Worm (Caenorhabditis elegans) whole organism, L1 larva: Measurements from ENCODE around the gene mpz-1.

ENCODE experiments used
- F16B12.6 ChIP-seq: fragments of 150-350 bp; optimal IDR thresholded peaks from 2 replicates; lab custom pipeline; 2014; ENCODE audit warnings: missing biosample characterization, missing genetic modification characterization
- fkh-10 ChIP-seq: sonication (generic microtip); optimal IDR thresholded peaks from 2 replicates; lab custom pipeline; 2017; ENCODE audit warnings: missing biosample characterization, missing genetic modification reagents, missing genetic modification characterization
- fos-1 ChIP-seq: fragments of 150-350 bp; optimal IDR thresholded peaks from 2 replicates; lab custom pipeline; 2014; ENCODE audit warnings: missing biosample characterization, missing genetic modification characterization
- grh-1 ChIP-seq: fragments of 200-800 bp; sonication (Bioruptor generic); IDR thresholded peaks from 2 replicates; pipeline ENCODE4 v1.3.6; 2022; ENCODE audit warnings: missing genetic modification reagents, missing genetic modification characterization, missing compliant biosample characterization
- jun-1 ChIP-seq: fragments of 150-350 bp; optimal IDR thresholded peaks from 2 replicates; lab custom pipeline; 2014; ENCODE audit warnings: missing biosample characterization, missing genetic modification reagents, missing genetic modification characterization
- lin-15B ChIP-seq: fragments of 150-350 bp; sonication (generic microtip); optimal IDR thresholded peaks from 3 replicates; lab custom pipeline; 2014; ENCODE audit warnings: missing biosample characterization, missing genetic modification characterization
- lin-39 ChIP-seq: fragments of 150-350 bp; optimal IDR thresholded peaks from 2 replicates; lab custom pipeline; 2014; ENCODE audit warnings: missing biosample characterization, missing genetic modification reagents, missing genetic modification characterization
- nhr-11 ChIP-seq: fragments of 150-350 bp; optimal IDR thresholded peaks from 2 replicates; lab custom pipeline; 2014; ENCODE audit warnings: missing biosample characterization, missing genetic modification characterization
- skn-1 ChIP-seq: fragments of 150-350 bp; optimal IDR thresholded peaks from 2 replicates; lab custom pipeline; 2014; ENCODE audit warnings: missing biosample characterization, missing genetic modification characterization
- tbx-2 ChIP-seq: sonication (generic microtip); optimal IDR thresholded peaks from 2 replicates; lab custom pipeline; 2016; ENCODE audit warnings: missing genetic modification characterization, missing compliant biosample characterization
- unc-62 ChIP-seq: fragments of 150-350 bp; optimal IDR thresholded peaks from 2 replicates; lab custom pipeline; 2014; ENCODE audit warnings: missing biosample characterization, missing genetic modification reagents, missing genetic modification characterization
- xbp-1 ChIP-seq: sonication (generic microtip); optimal IDR thresholded peaks from 2 replicates; lab custom pipeline; 2016; ENCODE audit warnings: missing genetic modification characterization, missing compliant biosample characterization
- ztf-11 ChIP-seq, 2 experiments: sonication (generic microtip); optimal IDR thresholded peaks; 2 replicates each; lab custom pipeline; 2016 to 2017; ENCODE audit warnings: missing genetic modification characterization in 2 of 2, missing biosample characterization in 1 of 2, missing compliant biosample characterization in 1 of 2

DNA sequence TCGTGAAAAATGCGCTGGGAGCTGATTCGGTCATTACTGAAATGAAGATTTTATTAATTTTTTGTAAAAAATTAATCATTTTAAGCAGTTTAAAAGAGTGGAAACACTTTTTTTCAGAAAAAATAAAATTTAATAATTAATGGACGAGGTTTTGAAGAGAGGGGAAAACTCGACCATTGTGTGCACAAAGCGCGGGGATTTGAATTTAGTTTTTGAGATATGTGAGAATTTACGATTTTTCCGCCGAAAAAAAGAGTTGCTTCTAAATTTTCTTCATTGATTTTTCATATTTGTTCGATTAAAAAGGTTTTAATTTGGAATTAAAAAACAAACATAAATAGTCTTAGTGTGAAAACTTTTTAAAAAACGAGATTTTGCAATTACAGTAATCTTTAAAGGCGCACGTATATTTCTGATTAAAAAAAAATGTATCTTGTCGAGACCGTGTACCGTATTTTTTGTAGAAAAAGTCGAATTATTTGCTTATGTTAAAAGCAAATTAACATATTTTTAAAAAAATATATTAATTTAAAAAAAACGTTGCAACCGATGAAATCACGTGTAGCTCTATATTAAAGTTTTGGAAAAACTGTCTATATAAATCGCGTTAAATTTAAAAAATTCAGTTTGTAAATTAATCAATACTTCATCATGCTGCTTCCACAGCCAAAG is 63.5 kb downstream of the mpz-1 start, which contains the start of the genes dph-2 and C09G5.7:
- TF ChIP-seq unc-62 (GFP tag; lab: Kevin White, UChicago) (no peak), jun-1 (tag; lab: Kevin White, UChicago) (no peak), tbx-2 (tag; lab: Kevin White, UChicago) (peak; percentile 51), fos-1 (tag; lab: Kevin White, UChicago) (no peak), grh-1 (GFP tag; lab: Robert Waterston, UW) (no peak), lin-15B (tag; lab: Kevin White, UChicago) (peak; percentile 35), xbp-1 (tag; lab: Kevin White, UChicago) (peak; percentile 37), fkh-10 (GFP tag; lab: Kevin White, UChicago) (no peak), F16B12.6 (tag; lab: Kevin White, UChicago) (no peak), nhr-11 (tag; lab: Kevin White, UChicago) (no peak), skn-1 (tag; lab: Kevin White, UChicago) (peak; percentile 54), ztf-11 (tag; optimal IDR thresholded peaks at IDR 0.05; lab: Kevin White, UChicago) (peak in 1 of 2 experiments; percentile 45), lin-39 (tag; lab: Kevin White, UChicago) (no peak)
